Worm (Caenorhabditis elegans): ENCODE data around the gene ssp-34.

Gene ssp-34

DNA sequence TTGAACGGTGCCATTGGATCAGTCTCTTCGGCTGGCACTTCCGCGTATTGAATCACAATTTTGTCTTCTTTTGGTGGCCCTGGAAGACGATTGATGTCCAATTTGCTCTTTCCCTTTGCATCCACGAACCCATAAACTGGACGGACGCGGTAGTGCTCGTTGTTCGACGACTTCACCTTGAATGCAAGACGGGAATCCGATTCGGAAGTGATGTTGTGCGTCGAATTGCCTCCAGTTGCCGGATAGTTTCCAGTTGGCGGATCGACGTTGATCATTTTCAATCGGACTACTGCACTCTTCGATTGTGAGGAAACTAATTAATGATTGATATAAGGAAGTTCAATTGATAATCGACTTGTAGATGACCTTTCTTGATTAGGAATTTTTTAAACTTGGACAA lies at the start of gene ssp-34:
Gene ssp-34 (minus strand): TSS at position 275 of the 400 bp plus-strand sequence.
- no peak for TF ChIP-seq nhr-237 (tag; optimal IDR thresholded peaks at IDR 0.05)
- TF ChIP-seq elt-3 (tag; optimal IDR thresholded peaks at IDR 0.05): no peak
- TF ChIP-seq ceh-9 (tag; optimal IDR thresholded peaks at IDR 0.05): no peak
- no peak for TF ChIP-seq ZK546.5 (tag; optimal IDR thresholded peaks at IDR 0.05)
- no peak for TF ChIP-seq nhr-23 (tag; optimal IDR thresholded peaks at IDR 0.05)

DNA sequence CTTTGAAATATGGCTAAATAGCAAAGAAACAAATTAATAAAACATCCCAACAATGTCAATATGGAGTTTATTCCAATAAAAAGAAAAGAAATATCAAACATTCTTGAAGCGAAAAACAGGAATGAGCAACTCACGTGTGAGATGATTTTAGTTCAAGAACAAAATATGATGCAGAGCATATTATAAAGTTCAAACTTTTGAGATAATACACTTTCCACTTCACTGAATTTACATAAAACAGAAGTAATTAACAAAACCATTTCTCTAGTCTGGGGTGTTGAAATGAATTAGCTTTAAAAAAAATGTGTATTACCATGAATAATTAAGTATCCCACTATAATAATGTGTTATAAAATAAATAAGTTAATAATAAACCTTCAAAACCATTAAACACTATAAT lies 48.3 kb upstream of the ssp-34 start, which contains the start of gene srd-7:
Gene srd-7 (minus strand): TSS at position 101 of the 400 bp plus-strand sequence.
- TF ChIP-seq lin-15B (tag; optimal IDR thresholded peaks at IDR 0.05) (no peak), nfya-1 (tag; optimal IDR thresholded peaks at IDR 0.05; ENCODE audit: insufficient read depth) (no peak), ceh-28 (tag; optimal IDR thresholded peaks at IDR 0.05) (no peak), ZK546.5 (tag; optimal IDR thresholded peaks at IDR 0.05) (no peak), nhr-11 (tag; optimal IDR thresholded peaks at IDR 0.05) (no peak)

DNA sequence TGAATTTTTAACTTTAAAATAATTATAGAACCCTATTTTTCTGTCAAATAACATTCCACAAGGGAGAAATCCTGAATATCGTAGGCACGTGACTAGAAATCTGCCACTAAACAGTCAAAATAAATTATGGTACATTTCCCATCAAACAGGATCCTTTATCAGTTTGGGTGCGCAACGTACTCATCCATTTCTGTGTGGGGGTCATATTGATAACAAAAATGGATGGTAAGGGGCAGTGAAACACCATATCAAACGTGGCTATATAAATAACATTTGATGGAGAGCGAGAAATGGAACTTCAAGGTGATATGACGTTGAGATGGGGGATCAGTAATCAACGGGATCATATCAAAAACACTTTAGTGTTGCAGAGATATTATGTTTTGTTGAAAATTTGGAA lies 45.7 kb upstream of the ssp-34 start:
- TF ChIP-seq ceh-28 (tag; optimal IDR thresholded peaks at IDR 0.05) (no peak), skn-1 (tag; optimal IDR thresholded peaks at IDR 0.05) (no peak), nhr-67 (tag; optimal IDR thresholded peaks at IDR 0.05) (no peak), nhr-43 (tag; optimal IDR thresholded peaks at IDR 0.05; ENCODE audit: poor library complexity, severe bottlenecking) (peak; percentile 69), eor-1 (tag; optimal IDR thresholded peaks at IDR 0.05) (no peak), nhr-25 (tag; optimal IDR thresholded peaks at IDR 0.05) (peak; percentile 38), lin-15B (tag; optimal IDR thresholded peaks at IDR 0.05) (no peak), zag-1 (tag; optimal IDR thresholded peaks at IDR 0.05) (no peak), elt-3 (tag; optimal IDR thresholded peaks at IDR 0.05) (peak in 2 of 3 experiments; percentile 67 to 73), elt-2 (tag; optimal IDR thresholded peaks at IDR 0.05) (no peak), unc-39 (tag; optimal IDR thresholded peaks at IDR 0.05) (no peak), ceh-82 (tag; optimal IDR thresholded peaks at IDR 0.05) (no peak), pha-4 (tag; optimal IDR thresholded peaks at IDR 0.05) (no peak), pqm-1 (tag; optimal IDR thresholded peaks at IDR 0.05) (no peak), mdl-1 (tag; optimal IDR thresholded peaks at IDR 0.05) (no peak), ZK546.5 (tag; optimal IDR thresholded peaks at IDR 0.05) (no peak), nhr-23 (tag; optimal IDR thresholded peaks at IDR 0.05) (peak; percentile 63)

DNA sequence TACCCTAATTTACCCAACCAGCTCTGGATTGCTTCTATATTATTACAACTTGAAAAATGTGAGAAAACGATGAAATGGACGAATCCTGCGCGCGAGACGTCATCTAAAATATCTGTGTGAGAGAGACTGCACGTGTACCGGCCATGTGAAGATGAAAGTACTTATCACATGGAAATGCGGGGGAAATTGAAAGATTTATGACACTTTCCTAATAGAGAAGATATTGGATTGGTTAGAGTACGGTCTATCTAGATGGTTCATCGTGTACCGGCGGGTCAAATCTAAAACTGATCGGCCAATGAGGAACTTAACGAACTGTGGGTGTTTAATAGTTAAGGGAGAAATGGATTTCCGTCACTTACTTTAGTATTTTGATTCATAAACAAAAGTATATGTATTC lies 43.6 kb upstream of the ssp-34 start:
- TF ChIP-seq nhr-23 (tag; optimal IDR thresholded peaks at IDR 0.05): peak; percentile 91
- TF ChIP-seq egl-27 (tag; optimal IDR thresholded peaks at IDR 0.05): peak; percentile 26
- peak in 2 of 3 experiments; percentile 43 to 69 for TF ChIP-seq elt-3 (tag; optimal IDR thresholded peaks at IDR 0.05)
- TF ChIP-seq nhr-25 (tag; optimal IDR thresholded peaks at IDR 0.05): peak; percentile 72
- TF ChIP-seq ceh-82 (tag; optimal IDR thresholded peaks at IDR 0.05): no peak
- TF ChIP-seq mdl-1 (tag; optimal IDR thresholded peaks at IDR 0.05): peak; percentile 58
- TF ChIP-seq nfya-1 (tag; optimal IDR thresholded peaks at IDR 0.05; ENCODE audit: insufficient read depth): peak; percentile 73
- no peak for TF ChIP-seq nhr-237 (tag; optimal IDR thresholded peaks at IDR 0.05)
- no peak for TF ChIP-seq jun-1 (tag; optimal IDR thresholded peaks at IDR 0.05)
- TF ChIP-seq elt-1 (tag; optimal IDR thresholded peaks at IDR 0.05): no peak
- no peak for TF ChIP-seq zag-1 (tag; optimal IDR thresholded peaks at IDR 0.05)
- peak; percentile 22 for TF ChIP-seq mml-1 (tag; optimal IDR thresholded peaks at IDR 0.05)
- peak; percentile 19 for TF ChIP-seq lsy-12 (tag; optimal IDR thresholded peaks at IDR 0.05)
- TF ChIP-seq sea-2 (GFP tag; optimal IDR thresholded peaks at IDR 0.05): no peak
- TF ChIP-seq nhr-77 (tag; optimal IDR thresholded peaks at IDR 0.05): no peak
- no peak for TF ChIP-seq nhr-76 (tag; optimal IDR thresholded peaks at IDR 0.05)
- TF ChIP-seq nhr-28 (tag; optimal IDR thresholded peaks at IDR 0.05): no peak
- TF ChIP-seq ceh-28 (tag; optimal IDR thresholded peaks at IDR 0.05): peak; percentile 18
- peak; percentile 92 for TF ChIP-seq nhr-43 (tag; optimal IDR thresholded peaks at IDR 0.05; ENCODE audit: poor library complexity, severe bottlenecking)

DNA sequence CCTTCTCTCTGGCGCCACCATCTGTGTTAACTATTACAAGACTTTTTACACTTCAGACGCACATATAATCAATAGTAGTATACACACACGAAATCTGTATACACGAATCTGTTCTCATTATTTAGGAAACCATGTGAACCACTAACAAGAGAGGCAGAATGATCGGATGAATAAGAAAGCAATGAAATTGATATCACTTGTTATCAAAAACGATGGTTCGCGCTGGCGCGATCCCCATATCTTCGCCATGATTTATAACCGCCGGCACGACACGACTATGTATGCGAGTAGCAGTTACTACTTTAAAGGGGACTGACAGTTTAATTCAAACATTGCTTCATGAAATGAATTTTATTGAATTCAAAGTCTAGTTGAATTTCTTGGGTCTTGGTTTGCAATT lies 42.9 kb upstream of the ssp-34 start:
- no peak for TF ChIP-seq ZK546.5 (tag; optimal IDR thresholded peaks at IDR 0.05)
- TF ChIP-seq fkh-2 (tag; optimal IDR thresholded peaks at IDR 0.05): no peak
- no peak for TF ChIP-seq ama-1 (optimal IDR thresholded peaks at IDR 0.05)
- TF ChIP-seq zag-1 (tag; optimal IDR thresholded peaks at IDR 0.05): no peak
- TF ChIP-seq fkh-10 (GFP tag; optimal IDR thresholded peaks at IDR 0.05): no peak
- TF ChIP-seq elt-3 (tag; optimal IDR thresholded peaks at IDR 0.05): peak in 1 of 3 experiments; percentile 21

All from whole organism, L3 larva.